Fruit fly (Drosophila melanogaster) whole organism, embryonic: Measurements from ENCODE around the gene CG13707.

Experiments used
- CG1024 ChIP-seq: fragments of 200-800 bp; sonication (Bioruptor generic); IDR thresholded peaks from 2 replicates; pipeline ENCODE4 v1.3.6; 2022; ENCODE audit warnings: missing biosample characterization, missing genetic modification characterization
- CG10267 ChIP-seq: fragments of 200-800 bp; sonication (Bioruptor generic); optimal IDR thresholded peaks from 2 replicates; lab custom pipeline; 2018; ENCODE audit warnings: missing biosample characterization, mild to moderate bottlenecking, missing genetic modification characterization, moderate library complexity
- CG10431 ChIP-seq: fragments of 200-800 bp; sonication (Bioruptor generic); optimal IDR thresholded peaks from 3 replicates; lab custom pipeline; 2018; ENCODE audit warnings: missing biosample characterization, mild to moderate bottlenecking, missing genetic modification characterization
- CG11695 ChIP-seq: fragments of 200-800 bp; sonication (Bioruptor generic); IDR thresholded peaks from 3 replicates; pipeline ENCODE4 v1.3.6; 2022; ENCODE audit warnings: missing biosample characterization, missing genetic modification characterization
- CG12659 ChIP-seq: fragments of 200-800 bp; sonication (Bioruptor generic); optimal IDR thresholded peaks from 3 replicates; lab custom pipeline; 2017; ENCODE audit warnings: mild to moderate bottlenecking, missing biosample characterization, missing genetic modification reagents, missing genetic modification characterization
- CG13624 ChIP-seq: fragments of 200-800 bp; sonication (Bioruptor generic); optimal IDR thresholded peaks from 2 replicates; lab custom pipeline; 2016; ENCODE audit warnings: missing biosample characterization, missing genetic modification characterization
- CG14965 ChIP-seq: fragments of 200-800 bp; sonication (Bioruptor generic); optimal IDR thresholded peaks from 2 replicates; lab custom pipeline; 2016; ENCODE audit warnings: missing biosample characterization, missing genetic modification characterization, borderline replicate concordance
- CG16813 ChIP-seq: fragments of 200-800 bp; sonication (Bioruptor generic); IDR thresholded peaks from 3 replicates; pipeline ENCODE4 v1.3.6; 2022; ENCODE audit warnings: missing biosample characterization, missing genetic modification characterization; ENCODE audit not compliant: partially characterized antibody
- CG17361 ChIP-seq: fragments of 200-800 bp; sonication (Bioruptor generic); IDR thresholded peaks from 3 replicates; pipeline ENCODE4 v1.3.6; 2022; ENCODE audit warnings: missing biosample characterization, missing genetic modification characterization
- CG18476 ChIP-seq: fragments of 200-800 bp; sonication (Bioruptor generic); optimal IDR thresholded peaks from 2 replicates; lab custom pipeline; 2016; ENCODE audit warnings: missing biosample characterization, mild to moderate bottlenecking, missing genetic modification characterization
- CG2712 ChIP-seq: fragments of 200-800 bp; optimal IDR thresholded peaks from 3 replicates; lab custom pipeline; 2019; ENCODE audit warnings: missing biosample characterization, mild to moderate bottlenecking, missing genetic modification characterization, moderate library complexity
- CG30020 ChIP-seq: fragments of 200-800 bp; optimal IDR thresholded peaks from 2 replicates; lab custom pipeline; 2019; ENCODE audit warnings: missing biosample characterization, mild to moderate bottlenecking, missing genetic modification characterization, moderate library complexity
- CG3065 ChIP-seq: fragments of 200-800 bp; sonication (Bioruptor generic); optimal IDR thresholded peaks from 2 replicates; lab custom pipeline; 2016; ENCODE audit warnings: missing biosample characterization, missing genetic modification characterization
- CG32532 ChIP-seq: fragments of 200-800 bp; sonication (Bioruptor generic); IDR thresholded peaks from 2 replicates; pipeline ENCODE4 v1.3.6; 2022; ENCODE audit warnings: missing biosample characterization, missing genetic modification characterization
- CG32772 ChIP-seq: fragments of 200-800 bp; sonication (Bioruptor generic); IDR thresholded peaks from 2 replicates; pipeline ENCODE4 v1.3.6; 2022; ENCODE audit warnings: missing biosample characterization, missing genetic modification characterization
- CG3407 ChIP-seq: fragments of 200-800 bp; sonication (Bioruptor generic); optimal IDR thresholded peaks from 2 replicates; lab custom pipeline; 2018; ENCODE audit warnings: missing biosample characterization, mild to moderate bottlenecking, missing genetic modification characterization
- CG3838 ChIP-seq: fragments of 200-800 bp; sonication (Bioruptor generic); optimal IDR thresholded peaks from 3 replicates; lab custom pipeline; 2016; ENCODE audit warnings: missing biosample characterization, missing genetic modification characterization
- CG4424 ChIP-seq: fragments of 200-800 bp; sonication (Bioruptor generic); optimal IDR thresholded peaks from 3 replicates; lab custom pipeline; 2016; ENCODE audit warnings: missing biosample characterization, missing genetic modification characterization
- CG6654 ChIP-seq: fragments of 200-800 bp; sonication (Bioruptor generic); optimal IDR thresholded peaks from 2 replicates; lab custom pipeline; 2017; ENCODE audit warnings: missing biosample characterization, mild to moderate bottlenecking, missing genetic modification characterization
- CG7745 ChIP-seq: fragments of 200-800 bp; sonication (Bioruptor generic); optimal IDR thresholded peaks from 2 replicates; lab custom pipeline; 2018; ENCODE audit warnings: missing biosample characterization, mild to moderate bottlenecking, missing genetic modification characterization, moderate library complexity
- CG8765 ChIP-seq: fragments of 200-800 bp; sonication (Bioruptor generic); IDR thresholded peaks from 2 replicates; pipeline ENCODE4 v1.3.6; 2022; ENCODE audit warnings: missing biosample characterization, missing genetic modification characterization
- CG9817 ChIP-seq: fragments of 200-800 bp; sonication (Bioruptor generic); optimal IDR thresholded peaks from 2 replicates; lab custom pipeline; 2018; ENCODE audit warnings: missing biosample characterization, mild to moderate bottlenecking, missing genetic modification characterization, moderate library complexity
- CG9876 ChIP-seq: fragments of 200-800 bp; sonication (Bioruptor generic); optimal IDR thresholded peaks from 2 replicates; lab custom pipeline; 2016; ENCODE audit warnings: missing biosample characterization, missing genetic modification characterization
- CHES-1-like ChIP-seq: fragments of 200-800 bp; sonication (Bioruptor generic); optimal IDR thresholded peaks from 2 replicates; lab custom pipeline; 2016; ENCODE audit warnings: missing biosample characterization, missing genetic modification characterization
- CoRest ChIP-seq: fragments of 200-800 bp; sonication (Bioruptor generic); optimal IDR thresholded peaks from 3 replicates; lab custom pipeline; 2018; ENCODE audit warnings: missing biosample characterization, mild to moderate bottlenecking, missing genetic modification characterization, moderate library complexity
- CrebB ChIP-seq: fragments of 200-800 bp; sonication (Bioruptor generic); optimal IDR thresholded peaks from 3 replicates; lab custom pipeline; 2018; ENCODE audit warnings: missing biosample characterization, mild to moderate bottlenecking, missing genetic modification characterization
- Deaf1 ChIP-seq: fragments of 200-800 bp; optimal IDR thresholded peaks from 3 replicates; lab custom pipeline; 2019; ENCODE audit warnings: missing biosample characterization, mild to moderate bottlenecking, missing genetic modification characterization, moderate library complexity
- Dll ChIP-seq: fragments of 200-800 bp; sonication (Bioruptor generic); IDR thresholded peaks from 4 replicates; pipeline ENCODE4 v1.3.6; 2022; ENCODE audit warnings: missing biosample characterization, missing genetic modification characterization; ENCODE audit not compliant: partially characterized antibody
- HLH3B ChIP-seq: fragments of 200-800 bp; sonication (Bioruptor generic); IDR thresholded peaks from 2 replicates; pipeline ENCODE4 v1.3.6; 2022; ENCODE audit warnings: missing biosample characterization, missing genetic modification characterization
- Hr78 ChIP-seq, 2 experiments: fragments of 200-800 bp in 1 of 2; fragments of >200 bp in 1 of 2; sonication (Bioruptor generic) in 1 of 2; optimal IDR thresholded peaks; 2 replicates each; lab custom pipeline; 2017 to 2019; ENCODE audit warnings: missing biosample characterization in 2 of 2, missing genetic modification characterization in 2 of 2, mild to moderate bottlenecking in 1 of 2, moderate library complexity in 1 of 2
- Lpt ChIP-seq: fragments of >200 bp; optimal IDR thresholded peaks from 2 replicates; lab custom pipeline; 2018; ENCODE audit warnings: missing biosample characterization, missing genetic modification characterization
- NC2α ChIP-seq: fragments of 200-800 bp; sonication (Bioruptor generic); optimal IDR thresholded peaks from 2 replicates; lab custom pipeline; 2016; ENCODE audit warnings: missing biosample characterization, missing genetic modification characterization
- Optix ChIP-seq: fragments of 200-800 bp; sonication (Bioruptor generic); IDR thresholded peaks from 3 replicates; pipeline ENCODE4 v1.3.6; 2022; ENCODE audit warnings: missing biosample characterization, missing genetic modification characterization
- Ptx1 ChIP-seq: fragments of 200-800 bp; sonication (Bioruptor generic); IDR thresholded peaks from 2 replicates; pipeline ENCODE4 v1.3.6; 2022; ENCODE audit warnings: missing biosample characterization, missing genetic modification characterization
- Sry-δ ChIP-seq: fragments of 200-800 bp; sonication (Bioruptor generic); optimal IDR thresholded peaks from 2 replicates; lab custom pipeline; 2016; ENCODE audit warnings: missing biosample characterization, missing genetic modification characterization
- Usf ChIP-seq: fragments of 200-800 bp; sonication (Bioruptor generic); optimal IDR thresholded peaks from 2 replicates; lab custom pipeline; 2017; ENCODE audit warnings: missing genotype, missing biosample characterization, missing genetic modification characterization
- ato ChIP-seq: fragments of 200-800 bp; sonication (Bioruptor generic); IDR thresholded peaks from 2 replicates; pipeline ENCODE4 v1.3.6; 2022; ENCODE audit warnings: missing biosample characterization, missing genetic modification characterization; ENCODE audit not compliant: partially characterized antibody
- chif ChIP-seq, 2 experiments: fragments of 200-800 bp; sonication (Bioruptor generic); optimal IDR thresholded peaks; 3 replicates each; lab custom pipeline; 2016; ENCODE audit warnings: missing biosample characterization in 2 of 2, missing genetic modification characterization in 2 of 2
- dmrt99B ChIP-seq: fragments of 200-800 bp; sonication (Bioruptor generic); optimal IDR thresholded peaks from 2 replicates; lab custom pipeline; 2018; ENCODE audit warnings: missing biosample characterization, mild to moderate bottlenecking, missing genetic modification characterization, moderate library complexity
- dpn ChIP-seq, 2 experiments: fragments of 200-800 bp; sonication (Bioruptor generic); optimal IDR thresholded peaks; 3 replicates each; lab custom pipeline; 2016; ENCODE audit warnings: missing biosample characterization in 2 of 2, missing genetic modification characterization in 2 of 2
- klu ChIP-seq: fragments of 200-800 bp; sonication (Bioruptor generic); IDR thresholded peaks from 2 replicates; pipeline ENCODE4 v1.3.6; 2022; ENCODE audit warnings: missing biosample characterization, missing genetic modification characterization
- lmd ChIP-seq: fragments of 200-800 bp; sonication (Bioruptor generic); IDR thresholded peaks from 2 replicates; pipeline ENCODE4 v1.3.6; 2022; ENCODE audit warnings: missing biosample characterization, missing genetic modification characterization
- pfk ChIP-seq: fragments of 200-800 bp; sonication (Bioruptor generic); optimal IDR thresholded peaks from 2 replicates; lab custom pipeline; 2018; ENCODE audit warnings: missing biosample characterization, mild to moderate bottlenecking, missing genetic modification characterization, moderate library complexity
- pho ChIP-seq: fragments of 200-800 bp; sonication (Bioruptor generic); optimal IDR thresholded peaks from 2 replicates; lab custom pipeline; 2016; ENCODE audit warnings: missing biosample characterization, missing genetic modification characterization
- ranshi ChIP-seq: fragments of 200-800 bp; sonication (Bioruptor generic); IDR thresholded peaks from 2 replicates; pipeline ENCODE4 v1.3.6; 2022; ENCODE audit warnings: missing biosample characterization, missing genetic modification characterization
- schlank ChIP-seq: fragments of 200-800 bp; sonication (Bioruptor generic); optimal IDR thresholded peaks from 2 replicates; lab custom pipeline; 2018; ENCODE audit warnings: missing biosample characterization, mild to moderate bottlenecking, missing genetic modification characterization
- sqz ChIP-seq: fragments of 200-800 bp; sonication (Bioruptor generic); optimal IDR thresholded peaks from 3 replicates; lab custom pipeline; 2018; ENCODE audit warnings: missing biosample characterization, mild to moderate bottlenecking, missing genetic modification characterization
- sr ChIP-seq: fragments of 200-800 bp; sonication (Bioruptor generic); IDR thresholded peaks from 3 replicates; pipeline ENCODE4 v1.3.6; 2022; ENCODE audit warnings: missing biosample characterization, missing genetic modification characterization
- tio ChIP-seq: fragments of 200-800 bp; sonication (Bioruptor generic); optimal IDR thresholded peaks from 2 replicates; lab custom pipeline; 2017; ENCODE audit warnings: missing biosample characterization, missing genetic modification characterization, inconsistent platforms
- tll ChIP-seq, 2 experiments: fragments of 200-800 bp in 1 of 2; fragments of >200 bp in 1 of 2; sonication (Bioruptor generic) in 1 of 2; optimal IDR thresholded peaks; 2 replicates each; lab custom pipeline; 2017 to 2019; ENCODE audit warnings: missing biosample characterization in 2 of 2, missing genetic modification characterization in 2 of 2, mild to moderate bottlenecking in 1 of 2, moderate library complexity in 1 of 2
- wdn ChIP-seq: fragments of 200-800 bp; sonication (Bioruptor generic); IDR thresholded peaks from 2 replicates; pipeline ENCODE4 v1.3.6; 2022; ENCODE audit warnings: missing biosample characterization, missing genetic modification characterization
- yki ChIP-seq: fragments of >200 bp; optimal IDR thresholded peaks from 3 replicates; lab custom pipeline; 2018

Gene CG13707

DNA sequence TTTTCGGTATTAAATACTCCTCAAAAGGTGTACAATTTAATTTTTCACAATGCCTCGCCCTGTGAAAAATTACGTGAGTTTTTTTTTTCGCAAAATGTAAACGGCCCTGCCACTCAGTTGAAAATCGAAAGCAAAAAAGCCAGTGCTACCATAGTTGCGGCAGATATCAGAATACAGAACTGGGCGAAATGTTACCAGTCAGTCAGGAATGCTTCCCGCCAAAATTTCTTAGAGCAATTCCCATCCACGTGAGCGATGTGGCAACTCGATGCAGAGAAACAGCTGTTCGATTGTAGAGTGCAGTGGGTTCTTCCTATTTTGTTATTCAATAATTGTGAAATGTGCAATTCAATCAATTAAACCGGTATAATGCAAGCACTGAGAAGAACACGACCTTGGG, 14.3 kb downstream of the CG13707 start, which contains the start of the genes Dhc64C and LeuRS-m (continued):
- no peak for TF ChIP-seq CrebB (tag; lab: Kevin White, UChicago)
- TF ChIP-seq sqz (GFP tag; lab: Kevin White, UChicago), result no peak
- TF ChIP-seq CoRest, result peak; percentile 39
- TF ChIP-seq ato (GFP tag; lab: Robert Waterston, UW), result peak; percentile 46; the same call in 1 of the 2 replicates
- TF ChIP-seq ranshi (GFP tag; lab: Robert Waterston, UW), result no peak
- TF ChIP-seq wdn (GFP tag; lab: Robert Waterston, UW), result no peak
- TF ChIP-seq NC2α, result no peak
- peak; percentile 74 for TF ChIP-seq CG16813 (GFP tag; lab: Robert Waterston, UW)
- TF ChIP-seq CG6654 (GFP tag; lab: Kevin White, UChicago), result no peak
- no peak for TF ChIP-seq pfk (GFP tag; lab: Kevin White, UChicago)
- no peak for TF ChIP-seq CG8765 (GFP tag; lab: Robert Waterston, UW)
- TF ChIP-seq CG13624 (GFP tag; lab: Kevin White, UChicago), result peak; percentile 56
- TF ChIP-seq chif (GFP tag; optimal IDR thresholded peaks at IDR 0.05; lab: Kevin White, UChicago), result peak in 1 of 2 experiments; percentile 24
- peak; percentile 66 for TF ChIP-seq Sry-δ
- TF ChIP-seq CG32532 (GFP tag; lab: Robert Waterston, UW), result no peak
- peak; percentile 41 for TF ChIP-seq pho
- no peak for TF ChIP-seq CG7745 (tag; lab: Kevin White, UChicago)
- no peak for TF ChIP-seq CG14965 (GFP tag; lab: Kevin White, UChicago)
- TF ChIP-seq CG3407 (GFP tag; lab: Kevin White, UChicago), result no peak
- TF ChIP-seq dmrt99B (tag; lab: Kevin White, UChicago), result no peak
- TF ChIP-seq klu (GFP tag; lab: Robert Waterston, UW), result no peak
- TF ChIP-seq dpn (GFP tag; optimal IDR thresholded peaks at IDR 0.05; lab: Kevin White, UChicago), result peak; percentile 42 to 67
- TF ChIP-seq CG9876, result no peak
- TF ChIP-seq CG30020 (tag; lab: Kevin White, UChicago), result no peak
- no peak for TF ChIP-seq Hr78 (GFP tag; optimal IDR thresholded peaks at IDR 0.05; lab: Kevin White, UChicago)
- TF ChIP-seq Usf (GFP tag; lab: Kevin White, UChicago), result no peak
- no peak for TF ChIP-seq sr (GFP tag; lab: Robert Waterston, UW)
- no peak for TF ChIP-seq Lpt (GFP tag; lab: Kevin White, UChicago)
- TF ChIP-seq CG12659 (GFP tag; lab: Kevin White, UChicago), result peak; percentile 61
- no peak for TF ChIP-seq CG11695 (GFP tag; lab: Robert Waterston, UW)
- no peak for TF ChIP-seq CG1024
- no peak for TF ChIP-seq CG3838 (GFP tag; lab: Kevin White, UChicago)
- TF ChIP-seq tio (GFP tag; lab: Kevin White, UChicago), result no peak
- TF ChIP-seq Dll (GFP tag; lab: Robert Waterston, UW), result peak; percentile 50; the same call in 2 of the 4 replicates
- peak; percentile 54; the same call in 1 of the 2 replicates for TF ChIP-seq CG32772
- TF ChIP-seq CG10431, result no peak
- TF ChIP-seq CG9817 (tag; lab: Kevin White, UChicago), result peak; percentile 46
- TF ChIP-seq CHES-1-like (GFP tag; lab: Kevin White, UChicago), result peak; percentile 86
- no peak for TF ChIP-seq CG2712 (tag; lab: Kevin White, UChicago)
- no peak for TF ChIP-seq lmd (GFP tag; lab: Robert Waterston, UW)
- TF ChIP-seq CG10267, result no peak
- no peak for TF ChIP-seq Ptx1 (GFP tag; lab: Robert Waterston, UW)
- TF ChIP-seq tll (GFP tag; optimal IDR thresholded peaks at IDR 0.05; lab: Kevin White, UChicago), result no peak
- no peak for TF ChIP-seq Deaf1
- no peak for TF ChIP-seq Optix (GFP tag; lab: Robert Waterston, UW)
- TF ChIP-seq HLH3B (GFP tag; lab: Robert Waterston, UW), result no peak
- no peak for TF ChIP-seq CG17361 (GFP tag; lab: Robert Waterston, UW)
- TF ChIP-seq schlank (tag; lab: Kevin White, UChicago), result no peak
- no peak for TF ChIP-seq CG3065 (GFP tag; lab: Kevin White, UChicago)
- TF ChIP-seq CG18476, result no peak
- no peak for TF ChIP-seq CG4424 (GFP tag; lab: Kevin White, UChicago)
- TF ChIP-seq yki (lab: Kevin White, UChicago), result no peak
